Fruit fly (Drosophila melanogaster) whole organism, embryonic: ENCODE measurements around the gene Sdhaf3.

Experiments used
- Abd-B ChIP-seq: fragments of 200-800 bp; sonication (Bioruptor generic); optimal IDR thresholded peaks from 2 replicates; lab custom pipeline; 2018; ENCODE audit warnings: missing biosample characterization, mild to moderate bottlenecking, missing genetic modification characterization, moderate library complexity
- Asciz ChIP-seq: fragments of 200-800 bp; sonication (Bioruptor generic); optimal IDR thresholded peaks from 2 replicates; lab custom pipeline; 2017; ENCODE audit warnings: missing biosample characterization, mild to moderate bottlenecking, missing genetic modification characterization, missing genetic modification reagents
- Blimp-1 ChIP-seq: fragments of 200-800 bp; sonication (Bioruptor generic); optimal IDR thresholded peaks from 3 replicates; lab custom pipeline; 2018; ENCODE audit warnings: missing biosample characterization, missing genetic modification characterization, mild to moderate bottlenecking, moderate library complexity, missing genetic modification reagents
- CG10366 ChIP-seq: fragments of 200-800 bp; sonication (Bioruptor generic); IDR thresholded peaks from 2 replicates; pipeline ENCODE4 v1.3.6; 2022; ENCODE audit warnings: missing biosample characterization, missing genetic modification characterization
- CG10979 ChIP-seq: fragments of 200-800 bp; sonication (Bioruptor generic); optimal IDR thresholded peaks from 2 replicates; lab custom pipeline; 2018; ENCODE audit warnings: missing biosample characterization, mild to moderate bottlenecking, missing genetic modification characterization, moderate library complexity
- CG12071 ChIP-seq: fragments of 200-800 bp; sonication (Bioruptor generic); optimal IDR thresholded peaks from 3 replicates; lab custom pipeline; 2018; ENCODE audit warnings: missing biosample characterization, mild to moderate bottlenecking, missing genetic modification characterization
- CG12104 ChIP-seq: fragments of 200-800 bp; sonication (Bioruptor generic); optimal IDR thresholded peaks from 3 replicates; lab custom pipeline; 2016; ENCODE audit warnings: missing biosample characterization, missing genetic modification characterization
- CG12769 ChIP-seq: fragments of 200-800 bp; sonication (Bioruptor generic); optimal IDR thresholded peaks from 2 replicates; lab custom pipeline; 2019; ENCODE audit warnings: missing biosample characterization, mild to moderate bottlenecking, missing genetic modification characterization, moderate library complexity
- CG13424 ChIP-seq: fragments of 200-800 bp; sonication (Bioruptor generic); optimal IDR thresholded peaks from 2 replicates; lab custom pipeline; 2019; ENCODE audit warnings: missing biosample characterization, mild to moderate bottlenecking, missing genetic modification characterization, moderate library complexity
- CG14050 ChIP-seq: fragments of 200-800 bp; sonication (Bioruptor generic); IDR thresholded peaks from 3 replicates; pipeline ENCODE4 v1.3.6; 2022; ENCODE audit warnings: missing biosample characterization, missing genetic modification characterization
- CG14441 ChIP-seq: fragments of 200-800 bp; sonication (Bioruptor generic); IDR thresholded peaks from 2 replicates; pipeline ENCODE4 v1.3.6; 2022; ENCODE audit warnings: missing biosample characterization, missing genetic modification characterization
- CG17385 ChIP-seq: fragments of 200-800 bp; sonication (Bioruptor generic); optimal IDR thresholded peaks from 3 replicates; lab custom pipeline; 2018; ENCODE audit warnings: missing biosample characterization, mild to moderate bottlenecking, missing genetic modification characterization
- CG18599 ChIP-seq: fragments of 200-800 bp; sonication (Bioruptor generic); optimal IDR thresholded peaks from 3 replicates; lab custom pipeline; 2017; ENCODE audit warnings: missing biosample characterization, missing genetic modification characterization, mild to moderate bottlenecking, moderate library complexity, missing genetic modification reagents
- CG31365 ChIP-seq: fragments of 200-800 bp; sonication (Bioruptor generic); optimal IDR thresholded peaks from 2 replicates; lab custom pipeline; 2018; ENCODE audit warnings: missing biosample characterization, mild to moderate bottlenecking, missing genetic modification characterization
- CG34422 ChIP-seq: fragments of 200-800 bp; sonication (Bioruptor generic); IDR thresholded peaks from 3 replicates; pipeline ENCODE4 v1.3.6; 2022; ENCODE audit warnings: missing biosample characterization, missing genetic modification characterization
- CG4707 ChIP-seq: fragments of 200-800 bp; sonication (Bioruptor generic); optimal IDR thresholded peaks from 2 replicates; lab custom pipeline; 2018; ENCODE audit warnings: missing biosample characterization, mild to moderate bottlenecking, missing genetic modification characterization, moderate library complexity
- CG4730 ChIP-seq: fragments of 200-800 bp; sonication (Bioruptor generic); IDR thresholded peaks from 2 replicates; pipeline ENCODE4 v1.3.6; 2022; ENCODE audit warnings: missing biosample characterization, missing genetic modification characterization
- CG7271 ChIP-seq: fragments of 200-800 bp; sonication (Bioruptor generic); optimal IDR thresholded peaks from 2 replicates; lab custom pipeline; 2018; ENCODE audit warnings: missing biosample characterization, mild to moderate bottlenecking, missing genetic modification characterization, moderate library complexity
- CG7357 ChIP-seq: fragments of 200-800 bp; sonication (Bioruptor generic); IDR thresholded peaks from 3 replicates; pipeline ENCODE4 v1.3.6; 2022; ENCODE audit warnings: missing biosample characterization, missing genetic modification characterization
- Chrac-16 ChIP-seq: fragments of 200-800 bp; sonication (Bioruptor generic); optimal IDR thresholded peaks from 3 replicates; lab custom pipeline; 2016; ENCODE audit warnings: missing biosample characterization, missing genetic modification characterization
- D19A ChIP-seq: fragments of 200-800 bp; optimal IDR thresholded peaks from 3 replicates; lab custom pipeline; 2019; ENCODE audit warnings: missing biosample characterization, mild to moderate bottlenecking, missing genetic modification characterization, moderate library complexity
- Deaf1 ChIP-seq: fragments of 200-800 bp; optimal IDR thresholded peaks from 3 replicates; lab custom pipeline; 2019; ENCODE audit warnings: missing biosample characterization, mild to moderate bottlenecking, missing genetic modification characterization, moderate library complexity
- Dek ChIP-seq: fragments of 200-800 bp; sonication (Bioruptor generic); optimal IDR thresholded peaks from 3 replicates; lab custom pipeline; 2019; ENCODE audit warnings: missing biosample characterization, mild to moderate bottlenecking, missing genetic modification characterization, moderate library complexity
- Doc2 ChIP-seq: fragments of 200-800 bp; sonication (Bioruptor generic); IDR thresholded peaks from 2 replicates; pipeline ENCODE4 v1.3.6; 2022; ENCODE audit warnings: missing biosample characterization, missing genetic modification characterization
- H15 ChIP-seq: fragments of 200-800 bp; sonication (Bioruptor generic); IDR thresholded peaks from 3 replicates; pipeline ENCODE4 v1.3.6; 2022; ENCODE audit warnings: missing biosample characterization, missing genetic modification characterization
- HLH3B ChIP-seq: fragments of 200-800 bp; sonication (Bioruptor generic); IDR thresholded peaks from 2 replicates; pipeline ENCODE4 v1.3.6; 2022; ENCODE audit warnings: missing biosample characterization, missing genetic modification characterization
- HLH54F ChIP-seq: fragments of 200-800 bp; sonication (Bioruptor generic); optimal IDR thresholded peaks from 3 replicates; lab custom pipeline; 2016; ENCODE audit warnings: missing biosample characterization, missing genetic modification characterization
- Med ChIP-seq: fragments of 200-800 bp; sonication (Bioruptor generic); peaks from one replicate; lab custom pipeline; 2016; ENCODE audit warnings: missing biosample characterization, missing genetic modification characterization, mild to moderate bottlenecking, inconsistent platforms, moderate library complexity
- Oli ChIP-seq: fragments of 200-800 bp; sonication (Bioruptor generic); optimal IDR thresholded peaks from 2 replicates; lab custom pipeline; 2018; ENCODE audit warnings: missing biosample characterization, mild to moderate bottlenecking, missing genetic modification characterization, moderate library complexity
- Ptx1 ChIP-seq: fragments of 200-800 bp; sonication (Bioruptor generic); IDR thresholded peaks from 2 replicates; pipeline ENCODE4 v1.3.6; 2022; ENCODE audit warnings: missing biosample characterization, missing genetic modification characterization
- Tbp ChIP-seq: fragments of >200 bp; optimal IDR thresholded peaks from 2 replicates; lab custom pipeline; 2018; ENCODE audit warnings: missing biosample characterization, missing genetic modification characterization
- ap ChIP-seq: fragments of 200-800 bp; sonication (Bioruptor generic); IDR thresholded peaks from 2 replicates; pipeline ENCODE4 v1.3.6; 2022; ENCODE audit warnings: missing biosample characterization, missing genetic modification characterization
- ase ChIP-seq: fragments of 200-800 bp; sonication (Bioruptor generic); IDR thresholded peaks from 3 replicates; pipeline ENCODE4 v1.3.6; 2022; ENCODE audit warnings: missing biosample characterization, missing genetic modification characterization
- br ChIP-seq: fragments of >200 bp; optimal IDR thresholded peaks from 2 replicates; lab custom pipeline; 2017
- chn ChIP-seq: fragments of 200-800 bp; sonication (Bioruptor generic); optimal IDR thresholded peaks from 2 replicates; lab custom pipeline; 2016; ENCODE audit warnings: missing biosample characterization, missing genetic modification characterization
- croc ChIP-seq: fragments of 200-800 bp; sonication (Bioruptor generic); conservative IDR thresholded peaks from 3 replicates; pipeline ENCODE4 v1.3.6; 2022; ENCODE audit warnings: missing biosample characterization, missing genetic modification characterization
- grn ChIP-seq: fragments of 200-800 bp; sonication (Bioruptor generic); optimal IDR thresholded peaks from 3 replicates; lab custom pipeline; 2017; ENCODE audit warnings: missing biosample characterization, missing genetic modification characterization
- kah ChIP-seq: fragments of 200-800 bp; sonication (Bioruptor generic); optimal IDR thresholded peaks from 2 replicates; lab custom pipeline; 2018; ENCODE audit warnings: missing biosample characterization, mild to moderate bottlenecking, missing genetic modification characterization
- knrl ChIP-seq: fragments of 200-800 bp; sonication (Bioruptor generic); IDR thresholded peaks from 3 replicates; pipeline ENCODE4 v1.3.6; 2022; ENCODE audit warnings: missing biosample characterization, missing genetic modification characterization; ENCODE audit not compliant: partially characterized antibody
- lab ChIP-seq: fragments of 200-800 bp; sonication (Bioruptor generic); optimal IDR thresholded peaks from 3 replicates; lab custom pipeline; 2017; ENCODE audit warnings: missing biosample characterization, missing genetic modification characterization, mild to moderate bottlenecking, moderate library complexity, missing genetic modification reagents
- nmo ChIP-seq: fragments of 200-800 bp; sonication (Bioruptor generic); optimal IDR thresholded peaks from 2 replicates; lab custom pipeline; 2018; ENCODE audit warnings: missing biosample characterization, mild to moderate bottlenecking, missing genetic modification characterization, moderate library complexity
- pan ChIP-seq, 4 experiments: fragments of >200 bp in 3 of 4; fragments of 200-800 bp in 1 of 4; sonication (Bioruptor generic) in 1 of 4; optimal IDR thresholded peaks in 3 of 4; IDR thresholded peaks in 1 of 4; 2 replicates each; pipeline versions ENCODE4 v1.3.6 to Lab custom; 2017 to 2022; ENCODE audit warnings: missing biosample characterization in 2 of 4, missing genetic modification characterization in 2 of 4, mixed read lengths in 1 of 4
- pho ChIP-seq: fragments of 200-800 bp; sonication (Bioruptor generic); optimal IDR thresholded peaks from 2 replicates; lab custom pipeline; 2016; ENCODE audit warnings: missing biosample characterization, missing genetic modification characterization
- pum ChIP-seq: fragments of 200-800 bp; sonication (Bioruptor generic); optimal IDR thresholded peaks from 2 replicates; lab custom pipeline; 2016; ENCODE audit warnings: missing biosample characterization, missing genetic modification characterization
- salm ChIP-seq: fragments of 200-800 bp; sonication (Bioruptor generic); optimal IDR thresholded peaks from 2 replicates; lab custom pipeline; 2018; ENCODE audit warnings: missing biosample characterization, mild to moderate bottlenecking, missing genetic modification characterization
- sisA ChIP-seq: fragments of 200-800 bp; sonication (Bioruptor generic); IDR thresholded peaks from 2 replicates; pipeline ENCODE4 v1.3.6; 2022; ENCODE audit warnings: missing biosample characterization, missing genetic modification characterization
- slp2 ChIP-seq: fragments of 200-800 bp; sonication (Bioruptor generic); optimal IDR thresholded peaks from 2 replicates; lab custom pipeline; 2016; ENCODE audit warnings: missing biosample characterization, missing genetic modification characterization
- ttk ChIP-seq: fragments of 200-800 bp; sonication (Bioruptor generic); IDR thresholded peaks from 2 replicates; pipeline ENCODE4 v2.1.2; 2022; ENCODE audit warnings: missing biosample characterization, missing genetic modification characterization
- twi ChIP-seq: fragments of 200-800 bp; optimal IDR thresholded peaks from 2 replicates; lab custom pipeline; 2019; ENCODE audit warnings: missing biosample characterization, mild to moderate bottlenecking, missing genetic modification characterization, moderate library complexity
- unpg ChIP-seq: fragments of 200-800 bp; sonication (Bioruptor generic); optimal IDR thresholded peaks from 3 replicates; lab custom pipeline; 2018; ENCODE audit warnings: missing biosample characterization, mild to moderate bottlenecking, missing genetic modification characterization, moderate library complexity

Sdhaf3 gene

dm6 chr3R:16496209-16496608 lies 14.0 kb upstream of the Sdhaf3 start (continued):
- TF ChIP-seq lab (GFP tag; lab: Kevin White, UChicago) (peak; percentile 21), chn (GFP tag; lab: Kevin White, UChicago) (peak; percentile 25), CG14050 (GFP tag; lab: Robert Waterston, UW) (no peak; the same call in 2 of the 3 replicates), Ptx1 (GFP tag; lab: Robert Waterston, UW) (peak; percentile 49), salm (tag; lab: Kevin White, UChicago) (peak; percentile 14), CG31365 (tag; lab: Kevin White, UChicago) (no peak), Deaf1 (tag; lab: Kevin White, UChicago) (peak; percentile 20), CG14441 (peak; percentile 54; the same call in 1 of the 2 replicates), Oli (peak; percentile 69), CG7357 (GFP tag; lab: Robert Waterston, UW) (0 out of 3 replicates have a peak, but pooled peaks have one; percentile 34), Asciz (GFP tag; lab: Kevin White, UChicago) (peak; percentile 71), Dek (peak; percentile 5), CG13424 (tag; lab: Kevin White, UChicago) (peak; percentile 72), Abd-B (GFP tag; lab: Kevin White, UChicago) (no peak), CG4707 (GFP tag; lab: Kevin White, UChicago) (peak; percentile 21), ttk (peak; percentile 68), HLH54F (GFP tag; lab: Kevin White, UChicago) (no peak), slp2 (no peak), Chrac-16 (GFP tag; lab: Kevin White, UChicago) (peak; percentile 7), ap (GFP tag; lab: Robert Waterston, UW) (peak; percentile 52), ase (peak; percentile 71; the same call in 2 of the 3 replicates), unpg (GFP tag; lab: Kevin White, UChicago) (peak; percentile 68), Blimp-1 (peak; percentile 58), Doc2 (GFP tag; lab: Robert Waterston, UW) (no peak), HLH3B (peak; percentile 55; the same call in 1 of the 2 replicates), CG12071 (GFP tag; lab: Kevin White, UChicago) (peak; percentile 1), CG12104 (GFP tag; lab: Kevin White, UChicago) (peak; percentile 11), Med (GFP tag; lab: Kevin White, UChicago) (peak; percentile 77), sisA (GFP tag; lab: Robert Waterston, UW) (peak; percentile 36), CG7271 (no peak), twi (tag; lab: Kevin White, UChicago) (no peak), croc (GFP tag; lab: Robert Waterston, UW) (peak; percentile 25; the same call in 1 of the 3 replicates), H15 (GFP tag; lab: Robert Waterston, UW) (peak; percentile 75), CG18599 (peak; percentile 13), CG17385 (peak; percentile 58), br (lab: Kevin White, UChicago) (no peak), pho (GFP tag; lab: Kevin White, UChicago) (no peak), CG34422 (GFP tag; lab: Robert Waterston, UW) (0 out of 3 replicates have a peak, but pooled peaks have one; percentile 47), CG10979 (tag; lab: Kevin White, UChicago) (peak; percentile 70), pan (optimal IDR thresholded peaks at IDR 0.05; lab: Kevin White, UChicago) (no peak), pan (GFP tag; optimal IDR thresholded peaks at IDR 0.05 in 1 of 2, IDR thresholded peaks at IDR 0.05 in 1 of 2) (peak in 1 of 2 experiments; percentile 6), Tbp (GFP tag; lab: Kevin White, UChicago) (no peak), D19A (tag; lab: Kevin White, UChicago) (peak; percentile 59), grn (GFP tag; lab: Kevin White, UChicago) (no peak), CG12769 (tag; lab: Kevin White, UChicago) (no peak), pum (GFP tag; lab: Kevin White, UChicago) (peak; percentile 40), CG4730 (GFP tag; lab: Robert Waterston, UW) (0 out of 2 replicates have a peak, but pooled peaks have one; percentile 28), kah (GFP tag; lab: Kevin White, UChicago) (peak; percentile 33), knrl (GFP tag; lab: Robert Waterston, UW) (no peak), nmo (GFP tag; lab: Kevin White, UChicago) (peak; percentile 68), CG10366 (0 out of 2 replicates have a peak, but pooled peaks have one; percentile 12)
